Worm (Caenorhabditis elegans) whole organism, young adult: ENCODE measurements around the gene hum-5.

Experiments used
- B0019.2 ChIP-seq: fragments of 200-800 bp; sonication (Bioruptor generic); conservative IDR thresholded peaks from 2 replicates; pipeline ENCODE4 v1.3.6; 2022; ENCODE audit warnings: missing genetic modification reagents, missing genetic modification characterization, missing compliant biosample characterization
- B0035.1 ChIP-seq: sonication (generic microtip); optimal IDR thresholded peaks from 2 replicates; lab custom pipeline; 2016; ENCODE audit warnings: missing genetic modification characterization, mild to moderate bottlenecking, missing compliant biosample characterization, missing genotype, missing genetic modification reagents
- C06A6.2 ChIP-seq: fragments of 200-800 bp; sonication (Bioruptor generic); conservative IDR thresholded peaks from 2 replicates; pipeline ENCODE4 v1.3.6; 2022; ENCODE audit warnings: missing genetic modification characterization, missing compliant biosample characterization
- F37B4.10 ChIP-seq: fragments of 200-800 bp; sonication (Bioruptor generic); IDR thresholded peaks from 2 replicates; pipeline ENCODE4 v1.3.6; 2022; ENCODE audit warnings: missing genetic modification characterization, missing compliant biosample characterization
- F39B2.1 ChIP-seq: fragments of 200-800 bp; sonication (Bioruptor generic); IDR thresholded peaks from 2 replicates; pipeline ENCODE4 v1.3.6; 2022; ENCODE audit warnings: missing genetic modification reagents, missing genetic modification characterization, missing compliant biosample characterization
- F55B11.4 ChIP-seq: sonication (generic microtip); optimal IDR thresholded peaks from 2 replicates; lab custom pipeline; 2016; ENCODE audit warnings: missing compliant biosample characterization, missing genetic modification characterization, borderline replicate concordance; ENCODE audit not compliant: insufficient read depth
- K11D2.4 ChIP-seq: fragments of 200-800 bp; sonication (Bioruptor generic); IDR thresholded peaks from 2 replicates; pipeline ENCODE4 v1.3.6; 2022; ENCODE audit warnings: missing genetic modification reagents, missing genetic modification characterization, missing compliant biosample characterization
- T07F8.4 ChIP-seq: sonication (generic microtip); optimal IDR thresholded peaks from 2 replicates; lab custom pipeline; 2016; ENCODE audit warnings: mild to moderate bottlenecking, missing genetic modification characterization, moderate library complexity, missing compliant biosample characterization
- Y95B8A.8 ChIP-seq: fragments of 200-800 bp; sonication (Bioruptor generic); IDR thresholded peaks from 2 replicates; pipeline ENCODE4 v1.3.6; 2022; ENCODE audit warnings: missing genetic modification reagents, missing genetic modification characterization, missing compliant biosample characterization
- ZK185.1 ChIP-seq: sonication (generic microtip); optimal IDR thresholded peaks from 2 replicates; lab custom pipeline; 2016; ENCODE audit warnings: mild to moderate bottlenecking, missing genetic modification characterization, missing compliant biosample characterization; ENCODE audit not compliant: poor library complexity, severe bottlenecking
- akir-1 ChIP-seq: fragments of 200-800 bp; sonication (Bioruptor generic); optimal IDR thresholded peaks from 2 replicates; lab custom pipeline; 2018; ENCODE audit warnings: mild to moderate bottlenecking, missing genetic modification characterization, moderate library complexity, missing compliant biosample characterization
- aptf-2 ChIP-seq: fragments of 200-800 bp; sonication (Bioruptor generic); conservative IDR thresholded peaks from 2 replicates; pipeline ENCODE4 v1.3.6; 2022; ENCODE audit warnings: missing genetic modification reagents, missing genetic modification characterization, missing compliant biosample characterization
- attf-3 ChIP-seq: fragments of 200-800 bp; sonication (Bioruptor generic); conservative IDR thresholded peaks from 2 replicates; pipeline ENCODE4 v1.3.6; 2022; ENCODE audit warnings: missing genetic modification reagents, missing genetic modification characterization, missing compliant biosample characterization
- attf-5 ChIP-seq: fragments of 200-800 bp; sonication (Bioruptor generic); optimal IDR thresholded peaks from 2 replicates; lab custom pipeline; 2018; ENCODE audit warnings: mild to moderate bottlenecking, missing genetic modification characterization, missing compliant biosample characterization
- attf-6 ChIP-seq: fragments of 200-800 bp; sonication (Bioruptor generic); IDR thresholded peaks from 2 replicates; pipeline ENCODE4 v1.3.6; 2022; ENCODE audit warnings: missing genetic modification reagents, missing genetic modification characterization, missing compliant biosample characterization
- cebp-1 ChIP-seq, 2 experiments: fragments of 200-800 bp in 1 of 2; sonication (Bioruptor generic) in 1 of 2; sonication (generic microtip) in 1 of 2; IDR thresholded peaks in 1 of 2; optimal IDR thresholded peaks in 1 of 2; 2 replicates each; pipeline versions ENCODE4 v1.3.6 to Lab custom; 2017 to 2022; ENCODE audit warnings: missing compliant biosample characterization in 2 of 2, missing genetic modification characterization in 2 of 2, mild to moderate bottlenecking in 1 of 2, missing genetic modification reagents in 1 of 2, moderate library complexity in 1 of 2
- ceh-100 ChIP-seq: fragments of 200-800 bp; sonication (Bioruptor generic); IDR thresholded peaks from 2 replicates; pipeline ENCODE4 v1.3.6; 2022; ENCODE audit warnings: missing genetic modification reagents, missing genetic modification characterization, missing compliant biosample characterization
- ceh-58 ChIP-seq: fragments of 200-800 bp; sonication (Bioruptor generic); IDR thresholded peaks from 2 replicates; pipeline ENCODE4 v1.3.6; 2022; ENCODE audit warnings: missing genetic modification characterization, missing compliant biosample characterization
- ceh-79 ChIP-seq: sonication (generic microtip); optimal IDR thresholded peaks from 2 replicates; lab custom pipeline; 2017; ENCODE audit warnings: mild to moderate bottlenecking, missing genetic modification characterization, missing compliant biosample characterization
- chd-7 ChIP-seq: sonication (generic microtip); optimal IDR thresholded peaks from 2 replicates; lab custom pipeline; 2016; ENCODE audit warnings: mild to moderate bottlenecking, missing genetic modification characterization, moderate library complexity, missing compliant biosample characterization
- die-1 ChIP-seq: sonication (generic microtip); optimal IDR thresholded peaks from 2 replicates; lab custom pipeline; 2016; ENCODE audit warnings: missing genotype, mild to moderate bottlenecking, missing genetic modification characterization, missing compliant biosample characterization
- efl-1 ChIP-seq: fragments of 150-350 bp; optimal IDR thresholded peaks from 2 replicates; lab custom pipeline; 2014; ENCODE audit warnings: missing biosample characterization, missing genetic modification reagents, missing genetic modification characterization
- egl-18 ChIP-seq: fragments of 200-800 bp; sonication (Bioruptor generic); IDR thresholded peaks from 2 replicates; pipeline ENCODE4 v1.3.6; 2022; ENCODE audit warnings: missing genetic modification reagents, missing genetic modification characterization, missing compliant biosample characterization
- egrh-3 ChIP-seq: fragments of 200-800 bp; sonication (Bioruptor generic); IDR thresholded peaks from 2 replicates; pipeline ENCODE4 v1.3.6; 2022; ENCODE audit warnings: missing genetic modification reagents, missing genetic modification characterization, missing compliant biosample characterization
- him-1 ChIP-seq: sonication (generic microtip); optimal IDR thresholded peaks from 2 replicates; lab custom pipeline; 2016; ENCODE audit warnings: missing genotype, missing genetic modification reagents, missing genetic modification characterization, missing compliant biosample characterization
- hmg-1.2 ChIP-seq: fragments of 200-800 bp; sonication (Bioruptor generic); IDR thresholded peaks from 2 replicates; pipeline ENCODE4 v1.3.6; 2022; ENCODE audit warnings: missing genetic modification reagents, missing genetic modification characterization, missing compliant biosample characterization
- hsf-1 ChIP-seq: fragments of 200-800 bp; sonication (Bioruptor generic); IDR thresholded peaks from 2 replicates; pipeline ENCODE4 v1.3.6; 2022; ENCODE audit warnings: missing genetic modification reagents, missing genetic modification characterization, missing compliant biosample characterization
- lin-40 ChIP-seq: sonication (generic microtip); optimal IDR thresholded peaks from 2 replicates; lab custom pipeline; 2016; ENCODE audit warnings: missing genetic modification characterization, mild to moderate bottlenecking, missing compliant biosample characterization, missing genotype, missing genetic modification reagents
- lin-54 ChIP-seq: fragments of 200-800 bp; sonication (Bioruptor generic); optimal IDR thresholded peaks from 2 replicates; lab custom pipeline; 2018; ENCODE audit warnings: mild to moderate bottlenecking, missing genetic modification characterization, missing compliant biosample characterization
- lsy-27 ChIP-seq: sonication (generic microtip); optimal IDR thresholded peaks from 2 replicates; lab custom pipeline; 2017; ENCODE audit warnings: missing genetic modification characterization, mild to moderate bottlenecking, missing compliant biosample characterization, antibody characterized with exemption, missing genotype, borderline replicate concordance; ENCODE audit not compliant: insufficient read depth
- madf-8 ChIP-seq: fragments of 200-800 bp; sonication (Bioruptor generic); conservative IDR thresholded peaks from 2 replicates; pipeline ENCODE4 v1.3.6; 2022; ENCODE audit warnings: missing genetic modification reagents, missing genetic modification characterization, missing compliant biosample characterization
- mxl-1 ChIP-seq: sonication (generic microtip); optimal IDR thresholded peaks from 2 replicates; lab custom pipeline; 2016; ENCODE audit warnings: missing genetic modification characterization, missing compliant biosample characterization
- nfyb-1 ChIP-seq: fragments of 200-800 bp; sonication (Bioruptor generic); IDR thresholded peaks from 2 replicates; pipeline ENCODE4 v1.3.6; 2022; ENCODE audit warnings: missing genetic modification reagents, missing genetic modification characterization, missing compliant biosample characterization
- nhr-120 ChIP-seq: fragments of 200-800 bp; sonication (Bioruptor generic); IDR thresholded peaks from 2 replicates; pipeline ENCODE4 v1.3.6; 2022; ENCODE audit warnings: missing genetic modification characterization, missing compliant biosample characterization
- nhr-179 ChIP-seq: sonication (generic microtip); optimal IDR thresholded peaks from 2 replicates; lab custom pipeline; 2016; ENCODE audit warnings: mild to moderate bottlenecking, missing genetic modification characterization, missing compliant biosample characterization
- nhr-27 ChIP-seq: fragments of 200-800 bp; sonication (Bioruptor generic); optimal IDR thresholded peaks from 2 replicates; lab custom pipeline; 2018; ENCODE audit warnings: mild to moderate bottlenecking, missing genetic modification characterization, moderate library complexity, missing compliant biosample characterization
- nhr-90 ChIP-seq: sonication (generic microtip); optimal IDR thresholded peaks from 2 replicates; lab custom pipeline; 2016; ENCODE audit warnings: missing genotype, mild to moderate bottlenecking, missing genetic modification characterization, missing compliant biosample characterization
- sdz-38 ChIP-seq: sonication (generic microtip); optimal IDR thresholded peaks from 2 replicates; lab custom pipeline; 2016; ENCODE audit warnings: missing genotype, missing genetic modification characterization, missing compliant biosample characterization
- tbp1 ChIP-seq: fragments of 200-800 bp; sonication (Bioruptor generic); optimal IDR thresholded peaks from 2 replicates; lab custom pipeline; 2018; ENCODE audit warnings: mild to moderate bottlenecking, missing genetic modification characterization, missing compliant biosample characterization
- unc-130 ChIP-seq: sonication (generic microtip); optimal IDR thresholded peaks from 2 replicates; lab custom pipeline; 2016; ENCODE audit warnings: missing genetic modification reagents, missing genetic modification characterization, missing compliant biosample characterization
- xnd-1 ChIP-seq: sonication (generic microtip); optimal IDR thresholded peaks from 2 replicates; lab custom pipeline; 2016; ENCODE audit warnings: missing genotype, missing genetic modification reagents, missing genetic modification characterization, missing compliant biosample characterization
- zfh-2 ChIP-seq: fragments of 200-800 bp; sonication (Bioruptor generic); conservative IDR thresholded peaks from 2 replicates; pipeline ENCODE4 v1.3.6; 2022; ENCODE audit warnings: missing genetic modification reagents, missing genetic modification characterization, missing compliant biosample characterization
- ztf-25 ChIP-seq: fragments of 200-800 bp; sonication (Bioruptor generic); IDR thresholded peaks from 2 replicates; pipeline ENCODE4 v1.3.6; 2022; ENCODE audit warnings: missing genetic modification reagents, missing genetic modification characterization, missing compliant biosample characterization
- ztf-3 ChIP-seq: fragments of 200-800 bp; sonication (Bioruptor generic); optimal IDR thresholded peaks from 2 replicates; lab custom pipeline; 2018; ENCODE audit warnings: mild to moderate bottlenecking, missing genetic modification characterization, missing compliant biosample characterization
- ztf-6 ChIP-seq: fragments of 200-800 bp; sonication (Bioruptor generic); IDR thresholded peaks from 2 replicates; pipeline ENCODE4 v1.3.6; 2022; ENCODE audit warnings: missing genetic modification reagents, missing genetic modification characterization, missing compliant biosample characterization

hum-5 gene

ce11 chrIII:3984049-3984484, 52.6 kb downstream of the hum-5 start (continued):
- TF ChIP-seq ZK185.1 (tag; lab: Kevin White, UChicago), result no peak
- TF ChIP-seq nhr-120 (GFP tag; lab: Robert Waterston, UW), result 0 out of 2 replicates have a peak, but pooled peaks have one; percentile 15
- TF ChIP-seq nfyb-1 (GFP tag; lab: Robert Waterston, UW), result no peak
- TF ChIP-seq egrh-3 (GFP tag; lab: Robert Waterston, UW), result peak; percentile 50; the same call in 1 of the 2 replicates
- peak; percentile 32; the same call in 1 of the 2 replicates for TF ChIP-seq hmg-1.2 (GFP tag; lab: Robert Waterston, UW)
- no peak for TF ChIP-seq K11D2.4 (GFP tag; lab: Robert Waterston, UW)
- TF ChIP-seq ztf-3, result no peak
- TF ChIP-seq madf-8 (GFP tag; lab: Robert Waterston, UW), result peak; percentile 38; the same call in 1 of the 2 replicates
- no peak for TF ChIP-seq attf-3 (GFP tag; lab: Robert Waterston, UW)
- no peak for TF ChIP-seq chd-7 (tag; lab: Kevin White, UChicago)
- TF ChIP-seq cebp-1 (GFP tag; IDR thresholded peaks at IDR 0.05; lab: Robert Waterston, UW), result no peak
- TF ChIP-seq cebp-1 (tag; optimal IDR thresholded peaks at IDR 0.05; lab: Kevin White, UChicago), result peak; percentile 30
- TF ChIP-seq egl-18 (GFP tag; lab: Robert Waterston, UW), result no peak
- no peak for TF ChIP-seq sdz-38 (tag; lab: Kevin White, UChicago)
- TF ChIP-seq, all 124 proteins: peak for 14

- peak; percentile 69 for TF ChIP-seq lin-40 (tag; lab: Kevin White, UChicago)
- no peak for TF ChIP-seq Y95B8A.8 (GFP tag; lab: Robert Waterston, UW)
- no peak for TF ChIP-seq lsy-27 (tag; lab: Kevin White, UChicago)
- TF ChIP-seq xnd-1 (tag; lab: Kevin White, UChicago), result no peak
- TF ChIP-seq unc-130 (GFP tag; lab: Kevin White, UChicago), result no peak
- peak; percentile 37 for TF ChIP-seq lin-54
- TF ChIP-seq akir-1 (GFP tag; lab: Kevin White, UChicago), result no peak
- TF ChIP-seq T07F8.4, result no peak
- TF ChIP-seq die-1 (tag; lab: Kevin White, UChicago), result no peak
- no peak for TF ChIP-seq F39B2.1 (GFP tag; lab: Robert Waterston, UW)
- no peak for TF ChIP-seq nhr-27 (tag; lab: Kevin White, UChicago)
- no peak for TF ChIP-seq nhr-90 (tag; lab: Kevin White, UChicago)
- TF ChIP-seq attf-6 (GFP tag; lab: Robert Waterston, UW), result no peak
- TF ChIP-seq ztf-25 (GFP tag; lab: Robert Waterston, UW), result no peak
- TF ChIP-seq C06A6.2 (GFP tag; lab: Robert Waterston, UW), result 0 out of 2 replicates have a peak, but pooled peaks have one; percentile 47
- no peak for TF ChIP-seq B0035.1
- TF ChIP-seq efl-1, result peak; percentile 5
- no peak for TF ChIP-seq F55B11.4
- no peak for TF ChIP-seq hsf-1 (GFP tag; lab: Robert Waterston, UW)
- TF ChIP-seq egl-18 (GFP tag; lab: Robert Waterston, UW), result no peak
- no peak for TF ChIP-seq F37B4.10
- no peak for TF ChIP-seq ceh-58 (GFP tag; lab: Robert Waterston, UW)
- TF ChIP-seq mxl-1 (tag; lab: Kevin White, UChicago), result no peak
- TF ChIP-seq ceh-79, result no peak
- no peak for TF ChIP-seq aptf-2 (GFP tag; lab: Robert Waterston, UW)
- no peak for TF ChIP-seq ztf-3
- TF ChIP-seq zfh-2 (GFP tag; lab: Robert Waterston, UW), result peak; percentile 88
- no peak for TF ChIP-seq him-1 (tag; lab: Kevin White, UChicago)
- TF ChIP-seq attf-3 (GFP tag; lab: Robert Waterston, UW), result no peak
- TF ChIP-seq nhr-179 (tag; lab: Kevin White, UChicago), result no peak
- no peak for TF ChIP-seq B0019.2 (GFP tag; lab: Robert Waterston, UW)
- TF ChIP-seq madf-8 (GFP tag; lab: Robert Waterston, UW), result no peak
- peak; percentile 27 for TF ChIP-seq tbp1 (GFP tag; lab: Kevin White, UChicago)
- peak; percentile 77 for TF ChIP-seq attf-5 (GFP tag; lab: Kevin White, UChicago)
- TF ChIP-seq ztf-6 (GFP tag; lab: Robert Waterston, UW), result no peak
- no peak for TF ChIP-seq ceh-100 (GFP tag; lab: Robert Waterston, UW)
These were observed 56.5 kb downstream of the hum-5 start for ce11 chrIII:3979980-3980631.
